Worm (Caenorhabditis elegans) whole organism, L4/young adult: ENCODE data around the gene C27D6.12.

Experiments used
- W03F9.2 ChIP-seq: fragments of 150-350 bp; optimal IDR thresholded peaks from 2 replicates; lab custom pipeline; 2014; ENCODE audit warnings: missing biosample characterization, missing genetic modification characterization
- dao-5 ChIP-seq: sonication (generic microtip); optimal IDR thresholded peaks from 2 replicates; lab custom pipeline; 2016; ENCODE audit warnings: missing genotype, missing genetic modification characterization, moderate library complexity, missing compliant biosample characterization
- him-1 ChIP-seq: sonication (generic microtip); optimal IDR thresholded peaks from 2 replicates; lab custom pipeline; 2016; ENCODE audit warnings: missing genotype, missing genetic modification reagents, missing genetic modification characterization, missing compliant biosample characterization

Gene C27D6.12

DNA sequence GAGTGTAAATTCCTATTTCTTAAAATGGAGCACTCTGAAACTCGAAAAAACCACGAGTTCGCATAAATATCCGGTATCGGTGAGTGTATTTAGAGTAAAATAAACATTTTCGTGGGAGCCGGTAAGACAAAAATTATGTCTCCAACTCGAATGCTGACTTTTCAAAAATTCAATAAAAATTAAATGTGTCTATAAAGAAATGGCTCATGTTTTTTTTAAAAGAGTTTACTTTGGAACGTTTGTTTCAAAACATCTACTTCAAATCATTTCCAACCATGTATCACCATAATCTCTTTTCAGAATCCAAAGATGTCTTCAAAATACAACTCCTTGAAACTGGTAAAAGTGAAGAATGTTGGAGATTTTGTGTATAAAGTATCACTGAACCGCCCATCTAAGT lies 35.2 kb downstream of the C27D6.12 start, which contains the start of gene F58A6.1:
Gene F58A6.1, plus strand, starts transcription at position 301 of the 400 bp plus-strand sequence.
- TF ChIP-seq him-1 (tag; lab: Kevin White, UChicago) (no peak), dao-5 (tag; lab: Kevin White, UChicago) (no peak), W03F9.2 (tag; lab: Kevin White, UChicago) (no peak)

DNA sequence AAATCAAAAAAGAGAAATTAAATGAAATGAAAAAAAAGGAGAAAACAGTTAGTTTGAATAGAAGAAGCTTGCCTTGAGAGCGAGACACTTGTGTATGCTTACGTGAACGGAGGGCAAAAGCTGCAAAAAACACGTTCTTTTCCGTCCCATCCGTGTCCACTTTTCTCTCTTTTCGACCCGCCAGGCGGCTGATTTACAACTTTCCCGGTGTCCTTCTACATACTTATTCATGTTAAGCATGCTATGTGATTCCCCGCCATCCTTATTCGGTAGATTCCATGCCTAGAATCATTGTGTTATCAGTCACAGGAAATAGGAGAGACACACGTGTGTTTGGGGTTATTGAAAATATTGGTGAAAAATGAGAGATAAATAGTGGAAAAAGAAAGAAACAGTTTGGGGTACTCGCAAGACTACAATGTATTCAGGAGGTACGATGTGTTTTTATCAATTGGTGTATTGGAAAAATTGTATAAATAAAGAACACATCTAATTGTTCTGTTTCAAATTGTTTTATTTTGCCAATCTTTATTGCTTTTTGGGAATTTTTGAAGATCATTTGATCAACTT lies 35.8 kb downstream of the C27D6.12 start, which contains the start of gene nas-29:
Gene nas-29, minus strand, starts transcription at position 92 of the 570 bp plus-strand sequence.
- TF ChIP-seq him-1 (tag; lab: Kevin White, UChicago) (no peak), dao-5 (tag; lab: Kevin White, UChicago) (no peak), W03F9.2 (tag; lab: Kevin White, UChicago) (peak; percentile 9)

ce11 chrII:5136296-5136767 lies 41.5 kb downstream of the C27D6.12 start, which contains the start of gene F58A6.2:
Gene F58A6.2 (plus strand): TSS chrII:5136717.
- TF ChIP-seq W03F9.2 (tag; lab: Kevin White, UChicago): no peak
- no peak for TF ChIP-seq him-1 (tag; lab: Kevin White, UChicago)
- no peak for TF ChIP-seq dao-5 (tag; lab: Kevin White, UChicago)

DNA sequence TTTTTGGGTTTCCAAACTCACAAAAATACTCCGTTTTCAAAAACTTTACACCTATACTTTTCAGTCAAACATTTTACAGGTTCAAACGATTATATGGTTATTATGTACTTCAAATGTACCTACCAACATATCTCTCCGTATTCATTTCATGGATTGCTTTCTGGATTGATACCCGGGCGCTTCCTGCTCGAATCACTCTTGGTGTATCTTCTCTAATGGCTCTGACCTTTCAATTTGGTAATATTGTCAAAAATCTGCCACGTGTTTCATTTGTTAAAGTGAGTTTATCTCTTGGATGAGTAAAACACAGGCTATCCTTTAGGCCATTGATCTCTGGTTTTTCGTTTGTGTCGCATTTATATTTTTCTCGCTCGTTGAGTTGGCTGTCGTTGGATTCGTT lies 46.0 kb downstream of the C27D6.12 start:
- no peak for TF ChIP-seq him-1 (tag; lab: Kevin White, UChicago)
- TF ChIP-seq W03F9.2 (tag; lab: Kevin White, UChicago): no peak
- TF ChIP-seq dao-5 (tag; lab: Kevin White, UChicago): no peak

- TF ChIP-seq dao-5 (tag; lab: Kevin White, UChicago) (no peak), W03F9.2 (tag; lab: Kevin White, UChicago) (no peak), him-1 (tag; lab: Kevin White, UChicago) (no peak)
Observed at ce11 chrII:5130081-5130480, 47.7 kb downstream of the C27D6.12 start, which contains the start of gene lgc-56. Gene lgc-56 (plus strand): TSS chrII:5130381.
